Worm (Caenorhabditis elegans) whole organism, early embryonic: Measurements from ENCODE around the gene irld-52.

Experiments used
- B0310.2 ChIP-seq: sonication (generic microtip); optimal IDR thresholded peaks from 2 replicates; lab custom pipeline; 2016; ENCODE audit warnings: mild to moderate bottlenecking, missing genetic modification characterization, missing compliant biosample characterization
- F13C5.2 ChIP-seq: sonication (generic microtip); optimal IDR thresholded peaks from 2 replicates; lab custom pipeline; 2017; ENCODE audit warnings: mild to moderate bottlenecking, missing genetic modification characterization, inconsistent platforms, missing compliant biosample characterization
- aly-1 ChIP-seq: sonication (generic microtip); optimal IDR thresholded peaks from 2 replicates; lab custom pipeline; 2016; ENCODE audit warnings: missing genetic modification characterization, missing compliant biosample characterization
- ama-1 ChIP-seq: fragments of 150-350 bp; optimal IDR thresholded peaks from 2 replicates; lab custom pipeline; 2014
- ceh-13 ChIP-seq: fragments of 200-800 bp; sonication (Bioruptor generic); optimal IDR thresholded peaks from 2 replicates; lab custom pipeline; 2018; ENCODE audit warnings: mild to moderate bottlenecking, missing genetic modification characterization, missing compliant biosample characterization
- ceh-36 ChIP-seq: sonication (generic microtip); optimal IDR thresholded peaks from 2 replicates; lab custom pipeline; 2016; ENCODE audit warnings: missing genetic modification characterization, inconsistent platforms, missing compliant biosample characterization
- ets-7 ChIP-seq: sonication (generic microtip); optimal IDR thresholded peaks from 2 replicates; lab custom pipeline; 2016; ENCODE audit warnings: missing genotype, missing genetic modification characterization, missing compliant biosample characterization
- flt-1 ChIP-seq: fragments of 200-800 bp; sonication (Bioruptor generic); IDR thresholded peaks from 2 replicates; pipeline ENCODE4 v1.3.6; 2022; ENCODE audit warnings: missing genetic modification characterization, missing compliant biosample characterization
- hmbx-1 ChIP-seq: sonication (generic microtip); optimal IDR thresholded peaks from 2 replicates; lab custom pipeline; 2016; ENCODE audit warnings: mild to moderate bottlenecking, missing genetic modification characterization, missing compliant biosample characterization
- hmg-4 ChIP-seq: fragments of 200-800 bp; sonication (Bioruptor generic); optimal IDR thresholded peaks from 2 replicates; lab custom pipeline; 2018; ENCODE audit warnings: mild to moderate bottlenecking, missing genetic modification characterization, missing compliant biosample characterization
- hnd-1 ChIP-seq: sonication (generic microtip); optimal IDR thresholded peaks from 2 replicates; lab custom pipeline; 2016; ENCODE audit warnings: missing genetic modification characterization, missing compliant biosample characterization
- pes-1 ChIP-seq: fragments of 200-800 bp; sonication (Bioruptor generic); IDR thresholded peaks from 2 replicates; pipeline ENCODE4 v1.3.6; 2022; ENCODE audit warnings: missing genetic modification reagents, missing genetic modification characterization, missing compliant biosample characterization
- scrt-1 ChIP-seq: fragments of 200-800 bp; sonication (Bioruptor generic); IDR thresholded peaks from 2 replicates; pipeline ENCODE4 v1.3.6; 2022; ENCODE audit warnings: missing genetic modification characterization, missing compliant biosample characterization
- sea-1 ChIP-seq: fragments of 200-800 bp; sonication (Bioruptor generic); conservative IDR thresholded peaks from 2 replicates; pipeline ENCODE4 v1.3.6; 2022; ENCODE audit warnings: missing genetic modification characterization, missing compliant biosample characterization
- tbx-11 ChIP-seq: fragments of 200-800 bp; sonication (Bioruptor generic); IDR thresholded peaks from 2 replicates; pipeline ENCODE4 v1.3.6; 2022; ENCODE audit warnings: missing genetic modification characterization, missing compliant biosample characterization
- tbx-37 ChIP-seq: fragments of 200-800 bp; sonication (Bioruptor generic); conservative IDR thresholded peaks from 2 replicates; pipeline ENCODE4 v1.3.6; 2022; ENCODE audit warnings: missing genetic modification reagents, missing genetic modification characterization, missing compliant biosample characterization
- tra-4 ChIP-seq: sonication (generic microtip); optimal IDR thresholded peaks from 2 replicates; lab custom pipeline; 2017; ENCODE audit warnings: missing genetic modification characterization, missing compliant biosample characterization

The irld-52 gene

DNA sequence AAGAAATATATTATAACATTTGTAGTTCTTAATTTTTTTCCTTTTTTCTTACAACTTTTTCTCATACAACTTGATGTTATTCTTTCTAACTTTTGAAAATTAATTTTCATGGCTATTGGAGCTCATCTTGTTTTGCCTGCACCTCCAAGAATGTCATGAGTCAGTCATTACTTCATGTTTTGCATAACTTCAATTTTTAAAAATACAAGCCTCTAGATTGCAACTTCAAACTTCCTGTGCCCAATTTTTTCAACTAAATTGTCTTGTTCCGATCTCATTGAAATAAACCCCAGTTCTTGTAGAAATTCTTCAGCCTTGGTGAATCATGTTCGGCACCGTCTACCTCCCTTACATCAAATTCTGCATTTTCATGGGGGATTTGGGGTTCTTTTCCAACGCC, 21.0 kb upstream of the irld-52 start, which contains the start of gene str-9:
TSS of gene str-9 (plus strand) at position 301 of the 400 bp plus-strand sequence.
- TF ChIP-seq ets-7 (tag; lab: Kevin White, UChicago): no peak
- TF ChIP-seq ama-1 (lab: Kevin White, UChicago): no peak
- no peak for TF ChIP-seq hmg-4 (GFP tag; lab: Kevin White, UChicago)
- no peak for TF ChIP-seq scrt-1
- no peak for TF ChIP-seq F13C5.2 (tag; lab: Kevin White, UChicago)
- no peak for TF ChIP-seq ceh-36 (tag; lab: Kevin White, UChicago)
- TF ChIP-seq tbx-11 (GFP tag; lab: Robert Waterston, UW): no peak

DNA sequence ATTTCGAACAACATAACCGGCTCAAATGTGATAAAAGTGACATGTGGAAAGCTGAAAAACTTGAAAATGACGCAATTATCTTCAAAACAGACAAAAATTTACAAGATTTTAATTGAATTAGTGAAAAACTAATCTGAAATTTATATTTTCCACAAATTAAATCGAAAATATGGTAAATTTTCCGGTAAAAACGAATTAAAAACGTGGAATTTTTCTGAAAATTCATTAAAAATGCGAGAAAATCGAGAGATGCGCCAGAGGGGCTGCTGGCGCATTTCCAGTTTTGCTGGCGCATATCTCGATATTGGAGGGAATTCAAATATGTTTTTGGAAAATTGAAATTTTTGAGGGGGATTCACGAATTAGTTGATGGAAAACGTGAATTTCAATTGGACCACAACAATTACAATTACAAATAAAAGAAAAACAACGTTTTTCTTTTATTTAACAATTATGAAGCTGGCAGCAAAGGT, 13.3 kb upstream of the irld-52 start, which contains the start of the genes haf-3 and F57A10.2:
TSS of gene haf-3 (minus strand) at position 51 of the 473 bp plus-strand sequence.
TSS of gene F57A10.2 (plus strand) at position 454 of the 473 bp plus-strand sequence.
- no peak for TF ChIP-seq tbx-37 (GFP tag; lab: Robert Waterston, UW)
- no peak for TF ChIP-seq hnd-1 (tag; lab: Kevin White, UChicago)
- TF ChIP-seq tra-4 (tag; lab: Kevin White, UChicago): no peak
- 0 out of 2 replicates have a peak, but pooled peaks have one; percentile 13 for TF ChIP-seq flt-1 (GFP tag; lab: Robert Waterston, UW)
- peak; percentile 66 for TF ChIP-seq F13C5.2 (tag; lab: Kevin White, UChicago)

DNA sequence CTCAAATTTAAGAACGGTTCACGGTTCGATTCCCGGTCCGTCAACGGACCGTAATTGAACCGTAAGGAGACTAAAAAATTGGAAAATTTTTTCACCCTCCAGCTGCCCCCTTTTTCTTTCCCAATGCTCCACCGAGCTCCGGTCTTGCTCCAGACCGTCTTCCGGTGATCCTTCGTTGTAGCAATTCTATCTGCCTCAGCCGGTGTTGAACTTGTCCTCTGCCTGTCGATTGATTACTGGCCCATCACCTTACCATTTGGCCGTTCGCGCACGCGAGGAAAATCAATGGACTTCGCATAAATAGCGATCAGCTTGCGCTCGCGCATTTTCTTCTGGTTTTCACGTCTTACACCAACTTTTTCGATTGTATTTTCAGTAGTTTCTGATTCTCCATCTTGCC, 12.1 kb upstream of the irld-52 start:
- peak; percentile 73 for TF ChIP-seq pes-1 (GFP tag; lab: Robert Waterston, UW)
- TF ChIP-seq scrt-1: peak; percentile 51; the same call in 1 of the 2 replicates
- peak; percentile 28; the same call in 1 of the 2 replicates for TF ChIP-seq flt-1 (GFP tag; lab: Robert Waterston, UW)

DNA sequence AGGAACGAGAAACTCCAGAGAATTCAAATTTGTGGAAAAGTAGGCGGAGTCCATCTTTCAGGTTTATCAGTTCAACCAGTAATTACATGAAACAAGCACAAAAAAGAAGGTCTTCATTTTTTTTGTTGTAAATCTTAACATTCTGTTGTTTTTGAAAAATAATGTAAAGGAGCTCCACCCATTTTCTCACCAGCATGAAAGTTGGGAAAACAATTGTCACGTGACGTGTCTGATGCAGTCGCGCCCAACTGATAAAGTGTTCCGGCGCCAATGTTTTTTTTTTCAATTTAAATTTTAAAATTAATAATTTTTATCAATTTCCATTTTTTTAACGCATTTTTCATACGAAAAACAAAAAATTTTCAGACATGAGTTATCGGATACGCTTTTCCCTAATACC, 10.4 kb upstream of the irld-52 start, which contains the start of gene F57A10.4:
TSS of gene F57A10.4 (plus strand) at position 367 of the 400 bp plus-strand sequence.
- TF ChIP-seq F13C5.2 (tag; lab: Kevin White, UChicago) (no peak), ceh-13 (no peak), scrt-1 (no peak), sea-1 (GFP tag; lab: Robert Waterston, UW) (no peak), tbx-11 (GFP tag; lab: Robert Waterston, UW) (no peak), B0310.2 (tag; lab: Kevin White, UChicago) (no peak), ceh-36 (tag; lab: Kevin White, UChicago) (no peak), hmg-4 (GFP tag; lab: Kevin White, UChicago) (no peak), aly-1 (no peak), pes-1 (GFP tag; lab: Robert Waterston, UW) (no peak), tra-4 (tag; lab: Kevin White, UChicago) (no peak), tbx-37 (GFP tag; lab: Robert Waterston, UW) (no peak), ama-1 (lab: Kevin White, UChicago) (no peak), flt-1 (GFP tag; lab: Robert Waterston, UW) (no peak), hnd-1 (tag; lab: Kevin White, UChicago) (no peak), ets-7 (tag; lab: Kevin White, UChicago) (no peak), hmbx-1 (tag; lab: Kevin White, UChicago) (no peak)

DNA sequence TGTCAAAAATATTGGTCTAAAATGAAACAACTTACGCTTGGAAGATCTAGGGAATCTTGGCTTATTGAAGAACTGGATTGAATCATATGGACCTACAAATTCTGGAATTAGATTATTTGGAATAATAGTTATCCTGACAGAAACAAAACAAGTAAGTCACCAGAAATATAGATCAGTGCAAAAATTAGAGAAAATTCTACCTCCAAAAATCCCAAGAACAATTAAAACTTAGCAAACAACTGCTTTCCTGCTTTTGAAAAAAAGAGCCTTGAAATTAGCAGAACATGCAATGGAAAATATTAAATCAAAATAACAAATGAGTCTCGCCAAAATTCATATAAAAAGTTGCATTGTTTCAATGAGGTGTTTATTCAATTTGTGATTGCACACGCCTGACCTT, 6.3 kb upstream of the irld-52 start, which contains the start of gene nhr-60:
TSS of gene nhr-60 (minus strand) at position 101 of the 400 bp plus-strand sequence.
- TF ChIP-seq scrt-1: no peak
- TF ChIP-seq hmg-4 (GFP tag; lab: Kevin White, UChicago): no peak
- no peak for TF ChIP-seq tbx-11 (GFP tag; lab: Robert Waterston, UW)
- TF ChIP-seq flt-1 (GFP tag; lab: Robert Waterston, UW): no peak
- TF ChIP-seq ama-1 (lab: Kevin White, UChicago): no peak
- TF ChIP-seq F13C5.2 (tag; lab: Kevin White, UChicago): no peak
- TF ChIP-seq ceh-36 (tag; lab: Kevin White, UChicago): no peak
- TF ChIP-seq ceh-13: no peak
- TF ChIP-seq ets-7 (tag; lab: Kevin White, UChicago): no peak
- no peak for TF ChIP-seq sea-1 (GFP tag; lab: Robert Waterston, UW)
- TF ChIP-seq pes-1 (GFP tag; lab: Robert Waterston, UW): no peak
- no peak for TF ChIP-seq tra-4 (tag; lab: Kevin White, UChicago)
- no peak for TF ChIP-seq hnd-1 (tag; lab: Kevin White, UChicago)
- TF ChIP-seq aly-1: no peak
- TF ChIP-seq tbx-37 (GFP tag; lab: Robert Waterston, UW): no peak
- no peak for TF ChIP-seq hmbx-1 (tag; lab: Kevin White, UChicago)
- TF ChIP-seq B0310.2 (tag; lab: Kevin White, UChicago): no peak

DNA sequence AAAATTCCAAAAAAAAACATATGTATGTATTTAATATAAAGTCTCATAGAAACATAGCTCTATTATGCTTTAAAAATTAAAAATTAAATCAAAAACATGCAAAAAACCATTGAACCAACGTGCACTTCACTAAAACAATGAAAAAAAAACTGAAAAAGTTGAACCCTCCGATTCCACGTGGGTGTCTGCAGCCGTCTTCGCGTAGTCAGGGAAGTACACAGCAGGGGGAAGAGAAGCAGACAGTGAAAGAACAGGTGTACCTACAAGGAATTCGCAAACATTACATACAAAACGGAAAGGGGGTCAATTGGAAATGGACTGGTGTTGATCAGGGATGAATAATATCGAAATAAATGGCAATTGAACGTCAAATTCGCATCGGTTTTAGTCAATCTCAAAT, 5.5 kb upstream of the irld-52 start:
- TF ChIP-seq sea-1 (GFP tag; lab: Robert Waterston, UW) (no peak), ceh-13 (no peak), tbx-11 (GFP tag; lab: Robert Waterston, UW) (no peak), F13C5.2 (tag; lab: Kevin White, UChicago) (no peak), aly-1 (no peak), ama-1 (lab: Kevin White, UChicago) (no peak), ceh-36 (tag; lab: Kevin White, UChicago) (no peak), B0310.2 (tag; lab: Kevin White, UChicago) (no peak), hnd-1 (tag; lab: Kevin White, UChicago) (no peak), hmbx-1 (tag; lab: Kevin White, UChicago) (no peak), tra-4 (tag; lab: Kevin White, UChicago) (no peak), ets-7 (tag; lab: Kevin White, UChicago) (no peak), scrt-1 (no peak), hmg-4 (GFP tag; lab: Kevin White, UChicago) (no peak), flt-1 (GFP tag; lab: Robert Waterston, UW) (no peak), tbx-37 (GFP tag; lab: Robert Waterston, UW) (no peak), pes-1 (GFP tag; lab: Robert Waterston, UW) (no peak)

DNA sequence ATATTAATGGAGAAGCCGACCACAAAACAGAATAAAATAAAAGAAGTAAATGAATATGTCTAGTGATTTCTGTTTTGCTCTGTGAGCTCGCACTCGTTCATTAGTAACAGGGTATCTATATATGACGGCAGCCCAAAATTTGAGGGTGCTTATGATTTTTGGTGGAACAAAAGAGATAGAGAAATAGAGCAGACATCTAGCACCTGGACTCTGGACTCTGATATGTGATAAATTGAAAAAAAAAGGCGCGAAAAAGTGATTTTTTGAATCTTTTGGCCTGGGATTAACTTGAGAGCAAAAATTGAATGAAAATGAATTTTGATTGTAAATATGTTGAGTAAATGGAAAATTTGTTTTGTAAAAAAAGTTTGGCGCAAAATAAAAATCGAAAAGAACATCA, 2.8 kb upstream of the irld-52 start, which contains the start of gene nhr-283:
TSS of gene nhr-283 (minus strand) at position 101 of the 400 bp plus-strand sequence.
- TF ChIP-seq scrt-1: no peak
- TF ChIP-seq sea-1 (GFP tag; lab: Robert Waterston, UW): no peak
- no peak for TF ChIP-seq pes-1 (GFP tag; lab: Robert Waterston, UW)
- no peak for TF ChIP-seq ceh-36 (tag; lab: Kevin White, UChicago)
- TF ChIP-seq tbx-11 (GFP tag; lab: Robert Waterston, UW): no peak
- no peak for TF ChIP-seq tbx-37 (GFP tag; lab: Robert Waterston, UW)
- no peak for TF ChIP-seq ets-7 (tag; lab: Kevin White, UChicago)
- TF ChIP-seq hmbx-1 (tag; lab: Kevin White, UChicago): no peak
- TF ChIP-seq flt-1 (GFP tag; lab: Robert Waterston, UW): no peak
- TF ChIP-seq ama-1 (lab: Kevin White, UChicago): no peak
- TF ChIP-seq tra-4 (tag; lab: Kevin White, UChicago): no peak
